Fruit fly (Drosophila melanogaster) whole organism: ENCODE measurements around the gene CG9171.

Experiments
- CG8478 ChIP-seq: fragments of >200 bp; optimal IDR thresholded peaks from 2 replicates; lab custom pipeline; 2018; ENCODE audit warnings: inconsistent platforms
- Dll ChIP-seq: fragments of >200 bp; optimal IDR thresholded peaks from 2 replicates; lab custom pipeline; 2017
- EcR ChIP-seq, 2 experiments: fragments of >200 bp; optimal IDR thresholded peaks; 2 replicates each; lab custom pipeline; 2017; ENCODE audit warnings: missing biosample characterization in 2 of 2, missing genetic modification characterization in 2 of 2, missing genetic modification reagents in 2 of 2
- pan ChIP-seq: fragments of >200 bp; optimal IDR thresholded peaks from 2 replicates; lab custom pipeline; 2017
- psq ChIP-seq: fragments of >200 bp; optimal IDR thresholded peaks from 2 replicates; lab custom pipeline; 2017
- usp ChIP-seq: fragments of >200 bp; optimal IDR thresholded peaks from 2 replicates; lab custom pipeline; 2017; ENCODE audit warnings: missing biosample characterization, missing genetic modification characterization, mixed read lengths

CG9171 gene

DNA sequence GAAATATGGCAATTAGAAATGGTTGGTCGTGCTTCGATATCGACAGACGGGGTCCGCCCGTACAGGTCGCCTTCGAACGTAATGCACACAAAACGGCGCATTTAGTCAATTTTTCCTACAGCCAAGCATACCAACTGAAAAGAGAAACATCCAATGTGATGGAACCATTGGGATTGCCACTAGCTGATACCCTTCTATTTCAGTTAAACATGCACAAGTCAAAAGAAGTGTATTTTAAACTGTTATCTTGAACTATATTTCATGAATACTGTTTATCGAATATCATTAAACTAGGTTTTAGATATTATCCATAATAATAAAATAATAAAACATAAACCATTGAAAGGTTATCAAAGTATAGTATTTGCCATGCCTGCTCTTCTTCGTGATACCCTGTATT lies 74.0 kb downstream of the CG9171 start:
- TF ChIP-seq Dll (lab: Kevin White, UChicago) (no peak), pan (lab: Kevin White, UChicago) (no peak)

DNA sequence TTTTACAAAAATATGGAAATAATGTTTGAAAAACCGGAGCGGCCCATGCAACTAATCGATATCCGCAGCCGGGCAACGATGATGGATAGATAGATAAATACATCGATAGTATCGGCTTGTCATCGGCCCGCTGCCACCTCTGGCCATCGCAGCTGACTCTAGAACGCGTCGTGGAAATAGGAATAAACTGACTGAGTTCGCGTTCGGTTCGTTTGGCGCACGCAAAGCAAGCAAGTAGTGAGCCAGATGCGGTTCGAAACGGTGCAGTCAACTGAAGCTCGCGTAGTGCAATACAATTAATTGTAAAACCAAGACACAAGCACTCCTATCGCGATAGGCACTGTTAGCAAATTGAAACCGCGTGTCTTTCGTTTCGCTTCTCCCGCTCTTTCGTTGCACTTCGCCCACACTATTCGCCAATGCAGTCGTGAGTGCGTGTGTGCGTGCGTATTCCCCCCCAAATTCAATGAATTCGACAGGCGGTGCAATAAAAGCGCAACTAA lies 75.5 kb downstream of the CG9171 start, which contains the start of gene CG11030:
Gene CG11030 (plus strand): TSS at position 136 of the 503 bp plus-strand sequence.
- no peak for TF ChIP-seq EcR (GFP tag; optimal IDR thresholded peaks at IDR 0.05; lab: Kevin White, UChicago)
- TF ChIP-seq CG8478, result no peak
- no peak for TF ChIP-seq pan (lab: Kevin White, UChicago)
- TF ChIP-seq psq (lab: Kevin White, UChicago), result no peak
- no peak for TF ChIP-seq usp (GFP tag; lab: Kevin White, UChicago)
- no peak for TF ChIP-seq Dll (lab: Kevin White, UChicago)

DNA sequence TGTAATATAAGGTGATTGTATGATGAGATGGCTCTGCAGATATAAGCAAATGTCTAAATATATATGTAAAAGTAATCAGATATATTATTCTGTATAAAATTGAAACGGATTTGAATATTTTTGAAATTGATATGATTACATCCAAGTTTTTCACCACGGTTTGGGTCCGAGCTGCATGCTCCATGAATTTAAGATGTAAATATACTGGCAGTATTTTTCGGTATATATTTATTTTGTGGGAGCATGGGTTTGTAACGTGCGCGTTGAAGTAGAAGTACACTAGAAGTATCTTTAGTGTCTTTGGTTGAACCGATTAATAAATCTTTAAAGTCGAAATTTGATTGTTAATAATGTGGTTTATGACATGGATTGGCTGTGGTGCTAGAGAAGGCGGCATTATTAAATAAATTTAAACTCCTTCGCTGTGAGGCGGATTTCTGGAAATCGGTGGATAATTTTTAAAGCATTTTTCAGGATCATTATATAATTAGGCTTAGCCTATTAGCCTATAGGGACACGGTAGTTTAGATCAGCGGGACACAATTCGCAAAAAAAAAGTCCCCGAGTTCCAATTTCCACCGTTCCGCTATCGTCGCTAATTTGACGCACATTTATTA lies 76.1 kb downstream of the CG9171 start:
- no peak for TF ChIP-seq CG8478
- no peak for TF ChIP-seq Dll (lab: Kevin White, UChicago)
- no peak for TF ChIP-seq usp (GFP tag; lab: Kevin White, UChicago)
- TF ChIP-seq psq (lab: Kevin White, UChicago), result no peak
- TF ChIP-seq EcR (GFP tag; optimal IDR thresholded peaks at IDR 0.05; lab: Kevin White, UChicago), result no peak
- no peak for TF ChIP-seq pan (lab: Kevin White, UChicago)

DNA sequence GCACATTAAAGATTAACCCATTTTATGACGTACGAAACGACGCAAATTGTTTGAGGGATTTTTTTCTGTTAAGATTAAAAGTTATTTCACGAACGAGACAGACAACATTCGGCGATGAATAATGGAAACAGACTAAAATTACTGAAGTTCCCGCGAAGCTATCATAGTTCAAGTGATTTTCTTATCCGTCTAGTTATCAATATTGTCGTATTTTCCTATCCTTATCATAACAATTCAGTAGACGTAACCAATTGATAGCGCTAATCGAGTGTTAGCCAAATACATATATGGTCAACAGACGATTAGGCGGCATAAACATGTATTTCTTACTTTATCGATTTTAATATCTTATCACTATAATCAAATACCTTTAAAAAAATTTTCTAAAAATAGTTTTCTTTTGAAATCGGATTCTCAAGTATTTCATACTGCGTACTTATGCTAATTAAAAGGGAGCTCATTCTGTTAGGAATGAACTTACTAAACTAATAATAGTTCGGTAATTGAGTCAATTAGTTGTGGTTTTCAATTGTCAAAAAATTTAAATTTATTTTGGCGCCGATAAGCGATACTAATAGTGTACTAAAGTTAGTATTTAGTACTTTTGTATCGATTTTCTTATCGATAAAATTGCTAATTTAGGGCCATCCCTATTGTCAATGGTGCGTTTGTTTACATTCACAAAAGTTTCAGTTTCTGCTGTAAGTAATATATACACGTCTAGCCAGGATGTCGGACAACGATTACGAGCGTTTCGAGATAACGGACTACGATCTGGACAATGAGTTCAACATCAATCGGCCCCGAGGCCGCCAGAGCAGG lies 79.4 kb downstream of the CG9171 start, which contains the start of the genes CG11149 and sip1:
Gene CG11149 (minus strand): TSS at position 493 of the 822 bp plus-strand sequence.
Gene sip1 (plus strand): TSS at position 645 of the 822 bp plus-strand sequence.
- TF ChIP-seq Dll (lab: Kevin White, UChicago), result no peak
- TF ChIP-seq EcR (GFP tag; optimal IDR thresholded peaks at IDR 0.05; lab: Kevin White, UChicago), result no peak
- no peak for TF ChIP-seq usp (GFP tag; lab: Kevin White, UChicago)
